ENCODE assay signal across 5 fruit fly cellular contexts in genomic region chr3L:8094652-8095129, dm6.
TF ChIP-seq lines count a peak whose summit lies in the region.

No protein-coding gene starts in this region.

- no peak for TF ChIP-seq CTCF in whole organism, embryonic (GFP tag; optimal IDR thresholded peaks at IDR 0.05; lab: Kevin White, UChicago)

TF ChIP-seq in whole organism, adult, 20 proteins besides CTCF, POLR2A, EP300 and RAD21 (continues in another document):
- TF ChIP-seq cnc (optimal IDR thresholded peaks at IDR 0.05; lab: Kevin White, UChicago) = no peak
- TF ChIP-seq CG7101 (tag; optimal IDR thresholded peaks at IDR 0.05; lab: Kevin White, UChicago) = peak; percentile 46
- TF ChIP-seq CG1620 (GFP tag; optimal IDR thresholded peaks at IDR 0.05; lab: Kevin White, UChicago) = no peak
- peak; percentile 60 for TF ChIP-seq cic (GFP tag; optimal IDR thresholded peaks at IDR 0.05; lab: Kevin White, UChicago)
- TF ChIP-seq toe (GFP tag; optimal IDR thresholded peaks at IDR 0.05; lab: Kevin White, UChicago) = no peak
- TF ChIP-seq CG11617 (GFP tag; optimal IDR thresholded peaks at IDR 0.05; lab: Kevin White, UChicago) = peak; percentile 29
- TF ChIP-seq ovo (GFP tag; optimal IDR thresholded peaks at IDR 0.05; lab: Kevin White, UChicago) = no peak
- TF ChIP-seq kay (GFP tag; lab: Kevin White, UChicago; ENCODE audit: borderline replicate concordance) = peak; percentile 49
- TF ChIP-seq Crg-1 (GFP tag; optimal IDR thresholded peaks at IDR 0.05; lab: Kevin White, UChicago) = no peak
- TF ChIP-seq Clk (GFP tag; optimal IDR thresholded peaks at IDR 0.05; lab: Kevin White, UChicago) = no peak
- TF ChIP-seq CG12768 (GFP tag; optimal IDR thresholded peaks at IDR 0.05; lab: Kevin White, UChicago) = no peak
- TF ChIP-seq CG14711 (tag; optimal IDR thresholded peaks at IDR 0.05; lab: Kevin White, UChicago) = peak; percentile 35
- peak; percentile 22 for TF ChIP-seq CG7045 (GFP tag; optimal IDR thresholded peaks at IDR 0.05; lab: Kevin White, UChicago)
- no peak for TF ChIP-seq bab1 (GFP tag; optimal IDR thresholded peaks at IDR 0.05; lab: Kevin White, UChicago)
- no peak for TF ChIP-seq pad (GFP tag; optimal IDR thresholded peaks at IDR 0.05; lab: Kevin White, UChicago)
- TF ChIP-seq tj (GFP tag; optimal IDR thresholded peaks at IDR 0.05; lab: Kevin White, UChicago) = peak; percentile 66
- no peak for TF ChIP-seq CG5204 (GFP tag; optimal IDR thresholded peaks at IDR 0.05; lab: Kevin White, UChicago)
- TF ChIP-seq CG33017 (tag; optimal IDR thresholded peaks at IDR 0.05; lab: Kevin White, UChicago) = peak; percentile 59
- no peak for TF ChIP-seq Mnt (GFP tag; optimal IDR thresholded peaks at IDR 0.05; lab: Kevin White, UChicago)

TF ChIP-seq in whole organism, embryonic, 481 proteins besides CTCF, POLR2A, EP300 and RAD21 (continues in another document):
- no peak for TF ChIP-seq CG11456 (GFP tag; IDR thresholded peaks at IDR 0.05; lab: Robert Waterston, UW)
- no peak for TF ChIP-seq CG1647 (GFP tag; optimal IDR thresholded peaks at IDR 0.05; lab: Kevin White, UChicago)
- TF ChIP-seq CG17385 (GFP tag; optimal IDR thresholded peaks at IDR 0.05; lab: Kevin White, UChicago) = peak; percentile 60
- TF ChIP-seq CG10431 (GFP tag; optimal IDR thresholded peaks at IDR 0.05; lab: Kevin White, UChicago) = no peak
- no peak for TF ChIP-seq CG30431 (GFP tag; optimal IDR thresholded peaks at IDR 0.05; lab: Kevin White, UChicago)
- TF ChIP-seq dm (GFP tag; optimal IDR thresholded peaks at IDR 0.05; lab: Kevin White, UChicago) = no peak
- no peak for TF ChIP-seq chif (GFP tag; optimal IDR thresholded peaks at IDR 0.05; lab: Kevin White, UChicago)
- no peak for TF ChIP-seq CG16779 (GFP tag; IDR thresholded peaks at IDR 0.05; lab: Robert Waterston, UW)
- TF ChIP-seq ssp (GFP tag; IDR thresholded peaks at IDR 0.05; lab: Robert Waterston, UW) = no peak
- TF ChIP-seq CG15073 (GFP tag; optimal IDR thresholded peaks at IDR 0.05; lab: Kevin White, UChicago) = no peak
- no peak for TF ChIP-seq CG7928 (GFP tag; optimal IDR thresholded peaks at IDR 0.05; lab: Kevin White, UChicago)
- no peak for TF ChIP-seq TFAM (GFP tag; optimal IDR thresholded peaks at IDR 0.05; lab: Kevin White, UChicago)
- peak; percentile 59 for TF ChIP-seq CG2678 (tag; optimal IDR thresholded peaks at IDR 0.05; lab: Kevin White, UChicago)
- TF ChIP-seq Scr (GFP tag; IDR thresholded peaks at IDR 0.05; lab: Robert Waterston, UW; ENCODE audit: partially characterized antibody) = no peak
- no peak for TF ChIP-seq Bteb2 (GFP tag; optimal IDR thresholded peaks at IDR 0.05; lab: Kevin White, UChicago)
- no peak for TF ChIP-seq CG7987 (GFP tag; optimal IDR thresholded peaks at IDR 0.05; lab: Kevin White, UChicago)
- no peak for TF ChIP-seq mld (GFP tag; IDR thresholded peaks at IDR 0.05; lab: Robert Waterston, UW; ENCODE audit: partially characterized antibody)
- no peak for TF ChIP-seq vfl (GFP tag; optimal IDR thresholded peaks at IDR 0.05; lab: Kevin White, UChicago)
- 0 out of 2 replicates have a peak, but pooled peaks have one; percentile 36 for TF ChIP-seq CG31441 (GFP tag; IDR thresholded peaks at IDR 0.05; lab: Robert Waterston, UW)

TF ChIP-seq in whole organism, prepupa, 60 proteins besides CTCF, POLR2A, EP300 and RAD21 (continues in another document):
- TF ChIP-seq achi (GFP tag; optimal IDR thresholded peaks at IDR 0.05; lab: Kevin White, UChicago) = no peak
- no peak for TF ChIP-seq Sox102F (GFP tag; optimal IDR thresholded peaks at IDR 0.05; lab: Kevin White, UChicago)
- TF ChIP-seq CG6276 (GFP tag; optimal IDR thresholded peaks at IDR 0.05; lab: Kevin White, UChicago) = no peak
- TF ChIP-seq fd85E (GFP tag; optimal IDR thresholded peaks at IDR 0.05; lab: Kevin White, UChicago) = no peak
- TF ChIP-seq Met (GFP tag; optimal IDR thresholded peaks at IDR 0.05; lab: Kevin White, UChicago) = no peak
- TF ChIP-seq CG6792 (GFP tag; optimal IDR thresholded peaks at IDR 0.05; lab: Kevin White, UChicago) = no peak
- no peak for TF ChIP-seq CG11902 (GFP tag; optimal IDR thresholded peaks at IDR 0.05; lab: Kevin White, UChicago)
- TF ChIP-seq dsx (GFP tag; optimal IDR thresholded peaks at IDR 0.05; lab: Kevin White, UChicago; ENCODE audit: poor library complexity, severe bottlenecking) = no peak
- no peak for TF ChIP-seq CG3032 (tag; optimal IDR thresholded peaks at IDR 0.05; lab: Kevin White, UChicago)
- TF ChIP-seq Smox (GFP tag; optimal IDR thresholded peaks at IDR 0.05; lab: Kevin White, UChicago) = no peak
- no peak for TF ChIP-seq Lpt (GFP tag; optimal IDR thresholded peaks at IDR 0.05; lab: Kevin White, UChicago)
- no peak for TF ChIP-seq CG10669 (GFP tag; optimal IDR thresholded peaks at IDR 0.05; lab: Kevin White, UChicago)
- no peak for TF ChIP-seq spab (GFP tag; optimal IDR thresholded peaks at IDR 0.05; lab: Kevin White, UChicago)
- TF ChIP-seq net (GFP tag; optimal IDR thresholded peaks at IDR 0.05; lab: Kevin White, UChicago) = no peak
- TF ChIP-seq CG6163 (GFP tag; IDR thresholded peaks at IDR 0.05; lab: Robert Waterston, UW) = no peak
- TF ChIP-seq Hr4 (GFP tag; optimal IDR thresholded peaks at IDR 0.05; lab: Kevin White, UChicago) = no peak
- peak; percentile 79 for TF ChIP-seq svp (GFP tag; lab: Kevin White, UChicago)
- TF ChIP-seq Blimp-1 (GFP tag; optimal IDR thresholded peaks at IDR 0.05; lab: Kevin White, UChicago) = no peak
- TF ChIP-seq CG8319 (GFP tag; optimal IDR thresholded peaks at IDR 0.05; lab: Kevin White, UChicago) = no peak
- TF ChIP-seq CG15336 (GFP tag; IDR thresholded peaks at IDR 0.05; lab: Robert Waterston, UW) = 0 out of 2 replicates have a peak, but pooled peaks have one; percentile 17

TF ChIP-seq in whole organism, pupa, 21 proteins besides CTCF, POLR2A, EP300 and RAD21:
- TF ChIP-seq CG8301 (tag; optimal IDR thresholded peaks at IDR 0.05; lab: Kevin White, UChicago) = peak; percentile 5
- no peak for TF ChIP-seq CG8159 (tag; optimal IDR thresholded peaks at IDR 0.05; lab: Kevin White, UChicago)
- TF ChIP-seq CG4496 (GFP tag; IDR thresholded peaks at IDR 0.05; lab: Robert Waterston, UW) = 0 out of 3 replicates have a peak, but pooled peaks have one; percentile 19

TF ChIP-seq in whole organism, wandering third instar larva, 38 proteins besides CTCF, POLR2A, EP300 and RAD21:
- TF ChIP-seq Hr83 (GFP tag; optimal IDR thresholded peaks at IDR 0.05; lab: Kevin White, UChicago; ENCODE audit: poor library complexity, severe bottlenecking) = peak; percentile 30
- TF ChIP-seq foxo (GFP tag; optimal IDR thresholded peaks at IDR 0.05; lab: Kevin White, UChicago) = peak in 1 of 2 experiments; percentile 26
- TF ChIP-seq HLH106 (tag; optimal IDR thresholded peaks at IDR 0.05; lab: Kevin White, UChicago) = peak; percentile 11
- TF ChIP-seq dl (GFP tag; optimal IDR thresholded peaks at IDR 0.05; lab: Kevin White, UChicago; ENCODE audit: insufficient read depth in 1 of 2, partially characterized antibody in 2 of 2) = no peak
- peak; percentile 13 for TF ChIP-seq rgr (GFP tag; optimal IDR thresholded peaks at IDR 0.05; lab: Kevin White, UChicago)
- no peak for TF ChIP-seq CrebA (GFP tag; optimal IDR thresholded peaks at IDR 0.05; lab: Kevin White, UChicago; ENCODE audit: borderline replicate concordance)
- TF ChIP-seq Rel (GFP tag; optimal IDR thresholded peaks at IDR 0.05; lab: Kevin White, UChicago) = no peak
- peak; percentile 63 for TF ChIP-seq Rel (tag; optimal IDR thresholded peaks at IDR 0.05; lab: Kevin White, UChicago)
